Worm (Caenorhabditis elegans) whole organism, young adult: ENCODE measurements around the gene C15H7.4.

Source experiments
- B0336.3 ChIP-seq: fragments of 200-800 bp; sonication (Bioruptor generic); IDR thresholded peaks from 2 replicates; pipeline ENCODE4 v1.3.6; 2022; ENCODE audit warnings: missing genetic modification characterization, missing compliant biosample characterization
- K12H6.12 ChIP-seq: fragments of 200-800 bp; sonication (Bioruptor generic); optimal IDR thresholded peaks from 2 replicates; lab custom pipeline; 2018; ENCODE audit warnings: mild to moderate bottlenecking, missing genetic modification characterization, missing compliant biosample characterization
- Y53F4B.3 ChIP-seq: fragments of 200-800 bp; sonication (Bioruptor generic); IDR thresholded peaks from 2 replicates; pipeline ENCODE4 v1.3.6; 2022; ENCODE audit warnings: missing genetic modification reagents, missing genetic modification characterization, missing compliant biosample characterization
- Y53G8AR.9 ChIP-seq: fragments of 200-800 bp; sonication (Bioruptor generic); conservative IDR thresholded peaks from 2 replicates; pipeline ENCODE4 v1.3.6; 2022; ENCODE audit warnings: missing genetic modification reagents, missing genetic modification characterization, missing compliant biosample characterization
- Y79H2A.3 ChIP-seq: fragments of 200-800 bp; sonication (Bioruptor generic); conservative IDR thresholded peaks from 2 replicates; pipeline ENCODE4 v1.3.6; 2022; ENCODE audit warnings: missing genetic modification reagents, missing genetic modification characterization, missing compliant biosample characterization
- Y95B8A.8 ChIP-seq: fragments of 200-800 bp; sonication (Bioruptor generic); IDR thresholded peaks from 2 replicates; pipeline ENCODE4 v1.3.6; 2022; ENCODE audit warnings: missing genetic modification reagents, missing genetic modification characterization, missing compliant biosample characterization
- ZK185.1 ChIP-seq: sonication (generic microtip); optimal IDR thresholded peaks from 2 replicates; lab custom pipeline; 2016; ENCODE audit warnings: mild to moderate bottlenecking, missing genetic modification characterization, missing compliant biosample characterization; ENCODE audit not compliant: poor library complexity, severe bottlenecking
- aptf-2 ChIP-seq: fragments of 200-800 bp; sonication (Bioruptor generic); conservative IDR thresholded peaks from 2 replicates; pipeline ENCODE4 v1.3.6; 2022; ENCODE audit warnings: missing genetic modification reagents, missing genetic modification characterization, missing compliant biosample characterization
- aptf-3 ChIP-seq: fragments of 200-800 bp; sonication (Bioruptor generic); IDR thresholded peaks from 2 replicates; pipeline ENCODE4 v1.3.6; 2022; ENCODE audit warnings: missing genetic modification characterization, missing compliant biosample characterization
- atf-7 ChIP-seq: sonication (generic microtip); optimal IDR thresholded peaks from 2 replicates; lab custom pipeline; 2017; ENCODE audit warnings: mild to moderate bottlenecking, missing genetic modification characterization, missing compliant biosample characterization
- attf-5 ChIP-seq: fragments of 200-800 bp; sonication (Bioruptor generic); optimal IDR thresholded peaks from 2 replicates; lab custom pipeline; 2018; ENCODE audit warnings: mild to moderate bottlenecking, missing genetic modification characterization, missing compliant biosample characterization
- cebp-1 ChIP-seq, 2 experiments: fragments of 200-800 bp in 1 of 2; sonication (Bioruptor generic) in 1 of 2; sonication (generic microtip) in 1 of 2; IDR thresholded peaks in 1 of 2; optimal IDR thresholded peaks in 1 of 2; 2 replicates each; pipeline versions ENCODE4 v1.3.6 to Lab custom; 2017 to 2022; ENCODE audit warnings: missing compliant biosample characterization in 2 of 2, missing genetic modification characterization in 2 of 2, mild to moderate bottlenecking in 1 of 2, missing genetic modification reagents in 1 of 2, moderate library complexity in 1 of 2
- cebp-2 ChIP-seq: fragments of 200-800 bp; sonication (Bioruptor generic); IDR thresholded peaks from 2 replicates; pipeline ENCODE4 v1.3.6; 2022; ENCODE audit warnings: missing genetic modification characterization, missing compliant biosample characterization
- ceh-27 ChIP-seq: fragments of 200-800 bp; sonication (Bioruptor generic); optimal IDR thresholded peaks from 2 replicates; lab custom pipeline; 2018; ENCODE audit warnings: mild to moderate bottlenecking, missing genetic modification characterization, moderate library complexity, missing compliant biosample characterization
- die-1 ChIP-seq: sonication (generic microtip); optimal IDR thresholded peaks from 2 replicates; lab custom pipeline; 2016; ENCODE audit warnings: missing genotype, mild to moderate bottlenecking, missing genetic modification characterization, missing compliant biosample characterization
- ets-4 ChIP-seq: fragments of 200-800 bp; sonication (Bioruptor generic); optimal IDR thresholded peaks from 2 replicates; lab custom pipeline; 2018; ENCODE audit warnings: mild to moderate bottlenecking, missing genetic modification characterization, missing compliant biosample characterization
- him-1 ChIP-seq: sonication (generic microtip); optimal IDR thresholded peaks from 2 replicates; lab custom pipeline; 2016; ENCODE audit warnings: missing genotype, missing genetic modification reagents, missing genetic modification characterization, missing compliant biosample characterization
- hmg-1.2 ChIP-seq: fragments of 200-800 bp; sonication (Bioruptor generic); IDR thresholded peaks from 2 replicates; pipeline ENCODE4 v1.3.6; 2022; ENCODE audit warnings: missing genetic modification reagents, missing genetic modification characterization, missing compliant biosample characterization
- hrde-1 ChIP-seq: sonication (generic microtip); optimal IDR thresholded peaks from 2 replicates; lab custom pipeline; 2016; ENCODE audit warnings: missing genetic modification characterization, mild to moderate bottlenecking, missing compliant biosample characterization, moderate library complexity, missing genotype, missing genetic modification reagents, borderline replicate concordance
- let-526 ChIP-seq: fragments of 200-800 bp; sonication (Bioruptor generic); IDR thresholded peaks from 2 replicates; pipeline ENCODE4 v1.3.6; 2022; ENCODE audit warnings: missing genetic modification reagents, missing genetic modification characterization, missing compliant biosample characterization
- lin-26 ChIP-seq: fragments of 200-800 bp; sonication (Bioruptor generic); IDR thresholded peaks from 2 replicates; pipeline ENCODE4 v1.3.6; 2022; ENCODE audit warnings: missing genetic modification reagents, missing genetic modification characterization, missing compliant biosample characterization
- lin-35 ChIP-seq, 3 experiments: fragments of 150-350 bp in 2 of 3; sonication (generic microtip) in 1 of 3; optimal IDR thresholded peaks; 2 replicates each; lab custom pipeline; 2014 to 2018; ENCODE audit warnings: missing biosample characterization in 3 of 3, missing genetic modification characterization in 3 of 3, missing genetic modification reagents in 3 of 3
- lsy-27 ChIP-seq: sonication (generic microtip); optimal IDR thresholded peaks from 2 replicates; lab custom pipeline; 2017; ENCODE audit warnings: missing genetic modification characterization, mild to moderate bottlenecking, missing compliant biosample characterization, antibody characterized with exemption, missing genotype, borderline replicate concordance; ENCODE audit not compliant: insufficient read depth
- madf-10 ChIP-seq: sonication (generic microtip); optimal IDR thresholded peaks from 2 replicates; lab custom pipeline; 2016; ENCODE audit warnings: mild to moderate bottlenecking, missing genetic modification characterization, missing compliant biosample characterization
- mcd-1 ChIP-seq: fragments of 200-800 bp; sonication (Bioruptor generic); IDR thresholded peaks from 2 replicates; pipeline ENCODE4 v1.3.6; 2022; ENCODE audit warnings: missing genetic modification reagents, missing genetic modification characterization, missing compliant biosample characterization
- nfyb-1 ChIP-seq: fragments of 200-800 bp; sonication (Bioruptor generic); IDR thresholded peaks from 2 replicates; pipeline ENCODE4 v1.3.6; 2022; ENCODE audit warnings: missing genetic modification reagents, missing genetic modification characterization, missing compliant biosample characterization
- nhr-120 ChIP-seq: fragments of 200-800 bp; sonication (Bioruptor generic); IDR thresholded peaks from 2 replicates; pipeline ENCODE4 v1.3.6; 2022; ENCODE audit warnings: missing genetic modification characterization, missing compliant biosample characterization
- nhr-80 ChIP-seq: sonication (generic microtip); optimal IDR thresholded peaks from 2 replicates; lab custom pipeline; 2016; ENCODE audit warnings: missing genetic modification characterization, missing compliant biosample characterization
- nhr-90 ChIP-seq: sonication (generic microtip); optimal IDR thresholded peaks from 2 replicates; lab custom pipeline; 2016; ENCODE audit warnings: missing genotype, mild to moderate bottlenecking, missing genetic modification characterization, missing compliant biosample characterization
- pbrm-1 ChIP-seq: fragments of 200-800 bp; sonication (Bioruptor generic); IDR thresholded peaks from 2 replicates; pipeline ENCODE4 v1.3.6; 2022; ENCODE audit warnings: missing genetic modification reagents, missing genetic modification characterization, missing compliant biosample characterization
- sdz-38 ChIP-seq: sonication (generic microtip); optimal IDR thresholded peaks from 2 replicates; lab custom pipeline; 2016; ENCODE audit warnings: missing genotype, missing genetic modification characterization, missing compliant biosample characterization
- snpc-1.1 ChIP-seq: sonication (generic microtip); optimal IDR thresholded peaks from 2 replicates; lab custom pipeline; 2017; ENCODE audit warnings: missing genetic modification characterization, mild to moderate bottlenecking, missing compliant biosample characterization, antibody characterized with exemption, moderate library complexity, missing genotype, missing genetic modification reagents; ENCODE audit not compliant: insufficient read depth
- snpc-1.3 ChIP-seq: sonication (generic microtip); optimal IDR thresholded peaks from 2 replicates; lab custom pipeline; 2017; ENCODE audit warnings: missing genetic modification characterization, mild to moderate bottlenecking, missing compliant biosample characterization, antibody characterized with exemption, moderate library complexity, missing genotype, missing genetic modification reagents; ENCODE audit not compliant: insufficient read depth
- somi-1 ChIP-seq: fragments of 200-800 bp; sonication (Bioruptor generic); optimal IDR thresholded peaks from 2 replicates; lab custom pipeline; 2018; ENCODE audit warnings: mild to moderate bottlenecking, missing genetic modification characterization, missing compliant biosample characterization
- tlf-1 ChIP-seq: fragments of 200-800 bp; sonication (Bioruptor generic); optimal IDR thresholded peaks from 2 replicates; lab custom pipeline; 2018; ENCODE audit warnings: mild to moderate bottlenecking, missing genetic modification characterization, missing compliant biosample characterization
- unc-130 ChIP-seq: sonication (generic microtip); optimal IDR thresholded peaks from 2 replicates; lab custom pipeline; 2016; ENCODE audit warnings: missing genetic modification reagents, missing genetic modification characterization, missing compliant biosample characterization
- zfh-2 ChIP-seq: fragments of 200-800 bp; sonication (Bioruptor generic); conservative IDR thresholded peaks from 2 replicates; pipeline ENCODE4 v1.3.6; 2022; ENCODE audit warnings: missing genetic modification reagents, missing genetic modification characterization, missing compliant biosample characterization
- zim-3 ChIP-seq: sonication (generic microtip); optimal IDR thresholded peaks from 2 replicates; lab custom pipeline; 2017; ENCODE audit warnings: mild to moderate bottlenecking, missing genetic modification characterization, moderate library complexity, missing compliant biosample characterization

Gene C15H7.4

ce11 chrIII:9655802-9656201, at the start of gene C15H7.4:
Gene C15H7.4 (minus strand): TSS chrIII:9655902.
- no peak for TF ChIP-seq Y53G8AR.9 (GFP tag; lab: Robert Waterston, UW)
- no peak for TF ChIP-seq snpc-1.3 (tag; lab: Kevin White, UChicago)
- TF ChIP-seq unc-130 (GFP tag; lab: Kevin White, UChicago) = no peak
- no peak for TF ChIP-seq aptf-3 (GFP tag; lab: Robert Waterston, UW)
- no peak for TF ChIP-seq mcd-1 (GFP tag; lab: Robert Waterston, UW)
- no peak for TF ChIP-seq let-526
- TF ChIP-seq tlf-1 (GFP tag; lab: Kevin White, UChicago) = no peak
- no peak for TF ChIP-seq nhr-120 (GFP tag; lab: Robert Waterston, UW)
- no peak for TF ChIP-seq zfh-2
- TF ChIP-seq madf-10 (tag; lab: Kevin White, UChicago) = no peak
- TF ChIP-seq, all 124 proteins: peak for 0

ce11 chrIII:9704606-9704938, 48.9 kb upstream of the C15H7.4 start:
- TF ChIP-seq B0336.3 (GFP tag; lab: Robert Waterston, UW) = no peak
- TF ChIP-seq atf-7 = peak; percentile 40
- no peak for TF ChIP-seq aptf-2 (GFP tag; lab: Robert Waterston, UW)

- TF ChIP-seq zfh-2 = peak; percentile 83
- peak; percentile 38 for TF ChIP-seq ceh-27 (GFP tag; lab: Kevin White, UChicago)
- TF ChIP-seq lin-26 (GFP tag; lab: Robert Waterston, UW) = 0 out of 2 replicates have a peak, but pooled peaks have one; percentile 57
- TF ChIP-seq cebp-1 (GFP tag; IDR thresholded peaks at IDR 0.05; lab: Robert Waterston, UW) = no peak
- peak; percentile 36 for TF ChIP-seq cebp-1 (tag; optimal IDR thresholded peaks at IDR 0.05; lab: Kevin White, UChicago)
- peak; percentile 43; the same call in 1 of the 2 replicates for TF ChIP-seq hmg-1.2 (GFP tag; lab: Robert Waterston, UW)
- no peak for TF ChIP-seq nhr-90 (tag; lab: Kevin White, UChicago)
- TF ChIP-seq nhr-120 (GFP tag; lab: Robert Waterston, UW) = no peak
- TF ChIP-seq K12H6.12 (tag; lab: Kevin White, UChicago) = peak; percentile 51
- 0 out of 2 replicates have a peak, but pooled peaks have one; percentile 19 for TF ChIP-seq nfyb-1 (GFP tag; lab: Robert Waterston, UW)
- TF ChIP-seq snpc-1.1 = no peak
- TF ChIP-seq somi-1 = peak; percentile 38
- no peak for TF ChIP-seq Y95B8A.8 (GFP tag; lab: Robert Waterston, UW)
- peak; percentile 11 for TF ChIP-seq die-1 (tag; lab: Kevin White, UChicago)
Measured at ce11 chrIII:9703747-9704605, 48.3 kb upstream of the C15H7.4 start.

ce11 chrIII:9702665-9703252, 47.1 kb upstream of the C15H7.4 start:
- no peak for TF ChIP-seq Y79H2A.3 (GFP tag; lab: Robert Waterston, UW)
- TF ChIP-seq ceh-27 (GFP tag; lab: Kevin White, UChicago) = peak; percentile 7
- no peak for TF ChIP-seq pbrm-1 (GFP tag; lab: Robert Waterston, UW)
- TF ChIP-seq him-1 (tag; lab: Kevin White, UChicago) = no peak
- TF ChIP-seq ZK185.1 (tag; lab: Kevin White, UChicago) = peak; percentile 46
- no peak for TF ChIP-seq cebp-1 (GFP tag; IDR thresholded peaks at IDR 0.05; lab: Robert Waterston, UW)
- peak; percentile 57 for TF ChIP-seq cebp-1 (tag; optimal IDR thresholded peaks at IDR 0.05; lab: Kevin White, UChicago)
- TF ChIP-seq lin-35 (GFP tag; optimal IDR thresholded peaks at IDR 0.05; lab: Kevin White, UChicago) = no peak
- TF ChIP-seq zim-3 (tag; lab: Kevin White, UChicago) = no peak
- no peak for TF ChIP-seq cebp-2 (GFP tag; lab: Robert Waterston, UW)
- no peak for TF ChIP-seq Y53F4B.3
- TF ChIP-seq sdz-38 = no peak
- peak; percentile 61 for TF ChIP-seq K12H6.12 (tag; lab: Kevin White, UChicago)
- no peak for TF ChIP-seq Y95B8A.8 (GFP tag; lab: Robert Waterston, UW)
- peak; percentile 27; the same call in 1 of the 2 replicates for TF ChIP-seq hmg-1.2 (GFP tag; lab: Robert Waterston, UW)
- TF ChIP-seq ets-4 (GFP tag; lab: Kevin White, UChicago) = no peak
- TF ChIP-seq lin-26 (GFP tag; lab: Robert Waterston, UW) = 0 out of 2 replicates have a peak, but pooled peaks have one; percentile 38
- TF ChIP-seq nhr-80 (tag; lab: Kevin White, UChicago) = peak; percentile 62
- TF ChIP-seq snpc-1.3 (tag; lab: Kevin White, UChicago) = no peak
- TF ChIP-seq hrde-1 (tag; lab: Kevin White, UChicago) = no peak
- TF ChIP-seq attf-5 = no peak
- TF ChIP-seq lsy-27 (tag; lab: Kevin White, UChicago) = no peak
- peak; percentile 84 for TF ChIP-seq zfh-2
